Worm (Caenorhabditis elegans): ENCODE data around the gene rpl-34.

- no peak for TF ChIP-seq aly-1 (tag; optimal IDR thresholded peaks at IDR 0.05)
- TF ChIP-seq ceh-36 (tag; optimal IDR thresholded peaks at IDR 0.05) = no peak
- TF ChIP-seq hmbx-1 (tag; optimal IDR thresholded peaks at IDR 0.05) = no peak
- TF ChIP-seq pes-1 (GFP tag; IDR thresholded peaks at IDR 0.05) = no peak
- TF ChIP-seq flt-1 (GFP tag; IDR thresholded peaks at IDR 0.05) = no peak
- no peak for TF ChIP-seq ets-7 (tag; optimal IDR thresholded peaks at IDR 0.05)
- TF ChIP-seq B0310.2 (tag; optimal IDR thresholded peaks at IDR 0.05) = no peak
- no peak for TF ChIP-seq tbx-37 (GFP tag; conservative IDR thresholded peaks at IDR 0.05)
- no peak for TF ChIP-seq ama-1 (optimal IDR thresholded peaks at IDR 0.05)
- no peak for TF ChIP-seq sea-1 (GFP tag; conservative IDR thresholded peaks at IDR 0.05)
- TF ChIP-seq scrt-1 (GFP tag; IDR thresholded peaks at IDR 0.05) = no peak
- no peak for TF ChIP-seq ceh-13 (GFP tag; optimal IDR thresholded peaks at IDR 0.05)
Measured at ce11 chrIV:12274365-12274764, 5.6 kb downstream of the rpl-34 start.
